Worm (Caenorhabditis elegans) whole organism, L4 larva: ENCODE data around the gene Y41D4A.1.

Source experiments
- D1046.2 ChIP-seq: fragments of 200-800 bp; sonication (Bioruptor generic); IDR thresholded peaks from 2 replicates; pipeline ENCODE4 v1.3.6; 2022; ENCODE audit warnings: missing genetic modification characterization, missing compliant biosample characterization
- F10B5.3 ChIP-seq: sonication (generic microtip); optimal IDR thresholded peaks from 2 replicates; lab custom pipeline; 2016; ENCODE audit warnings: mild to moderate bottlenecking, missing genetic modification characterization, missing compliant biosample characterization
- F37D6.2 ChIP-seq: sonication (generic microtip); optimal IDR thresholded peaks from 2 replicates; lab custom pipeline; 2016; ENCODE audit warnings: mild to moderate bottlenecking, missing genetic modification characterization, missing compliant biosample characterization
- T26A8.4 ChIP-seq: fragments of 200-800 bp; sonication (Bioruptor generic); IDR thresholded peaks from 2 replicates; pipeline ENCODE4 v1.3.6; 2022; ENCODE audit warnings: missing genetic modification characterization, missing compliant biosample characterization
- aha-1 ChIP-seq: fragments of 150-350 bp; peaks from one replicate; lab custom pipeline; 2014; ENCODE audit warnings: missing biosample characterization, missing genetic modification characterization
- ama-1 ChIP-seq: fragments of 150-350 bp; optimal IDR thresholded peaks from 2 replicates; lab custom pipeline; 2014; ENCODE audit warnings: inconsistent platforms, mixed read lengths
- attf-4 ChIP-seq: sonication (generic microtip); optimal IDR thresholded peaks from 3 replicates; lab custom pipeline; 2017; ENCODE audit warnings: missing biosample characterization, missing genetic modification characterization
- ceh-28 ChIP-seq: fragments of 150-350 bp; optimal IDR thresholded peaks from 2 replicates; lab custom pipeline; 2014; ENCODE audit warnings: missing biosample characterization, missing genetic modification reagents, missing genetic modification characterization
- ceh-44 ChIP-seq: fragments of 200-800 bp; sonication (Bioruptor generic); IDR thresholded peaks from 2 replicates; pipeline ENCODE4 v1.3.6; 2022; ENCODE audit warnings: missing genetic modification reagents, missing genetic modification characterization, missing compliant biosample characterization
- ceh-62 ChIP-seq: sonication (generic microtip); optimal IDR thresholded peaks from 2 replicates; lab custom pipeline; 2017; ENCODE audit warnings: missing biosample characterization, missing genetic modification characterization
- ces-1 ChIP-seq: fragments of 150-350 bp; sonication (generic microtip); optimal IDR thresholded peaks from 4 replicates; lab custom pipeline; 2014; ENCODE audit warnings: missing biosample characterization, missing genetic modification reagents, missing genetic modification characterization
- ctbp-1 ChIP-seq: fragments of 200-800 bp; sonication (Bioruptor generic); IDR thresholded peaks from 2 replicates; pipeline ENCODE4 v1.3.6; 2022; ENCODE audit warnings: missing genetic modification reagents, missing genetic modification characterization, missing compliant biosample characterization
- daf-12 ChIP-seq: fragments of 150-350 bp; optimal IDR thresholded peaks from 2 replicates; lab custom pipeline; 2014; ENCODE audit warnings: missing biosample characterization, missing genetic modification reagents, missing genetic modification characterization
- daf-16 ChIP-seq, 3 experiments: sonication (generic microtip); optimal IDR thresholded peaks; 2 replicates each; lab custom pipeline; 2016 to 2017; ENCODE audit warnings: missing genetic modification characterization in 3 of 3, missing genetic modification reagents in 3 of 3, mild to moderate bottlenecking in 2 of 3, missing compliant biosample characterization in 2 of 3, missing biosample characterization in 1 of 3, moderate library complexity in 1 of 3
- daf-19 ChIP-seq: fragments of 200-800 bp; sonication (Bioruptor generic); conservative IDR thresholded peaks from 2 replicates; pipeline ENCODE4 v1.3.6; 2022; ENCODE audit warnings: missing genetic modification characterization, missing compliant biosample characterization
- dmd-9 ChIP-seq: fragments of 200-800 bp; sonication (Bioruptor generic); IDR thresholded peaks from 2 replicates; pipeline ENCODE4 v1.3.6; 2022; ENCODE audit warnings: missing genetic modification reagents, missing genetic modification characterization, missing compliant biosample characterization
- dpl-1 ChIP-seq: fragments of 150-350 bp; optimal IDR thresholded peaks from 2 replicates; lab custom pipeline; 2014; ENCODE audit warnings: missing biosample characterization, missing genetic modification reagents, missing genetic modification characterization
- fos-1 ChIP-seq: fragments of 150-350 bp; optimal IDR thresholded peaks from 2 replicates; lab custom pipeline; 2014; ENCODE audit warnings: missing biosample characterization, missing genetic modification characterization
- gei-8 ChIP-seq: fragments of 200-800 bp; sonication (Bioruptor generic); optimal IDR thresholded peaks from 2 replicates; lab custom pipeline; 2018; ENCODE audit warnings: mild to moderate bottlenecking, missing genetic modification characterization, missing compliant biosample characterization
- hif-1 ChIP-seq, 2 experiments: sonication (generic microtip); optimal IDR thresholded peaks; 2 replicates each; lab custom pipeline; 2016 to 2017; ENCODE audit warnings: missing compliant biosample characterization in 2 of 2, missing genetic modification characterization in 2 of 2, missing genetic modification reagents in 2 of 2, missing genotype in 2 of 2, mild to moderate bottlenecking in 1 of 2
- hlh-30 ChIP-seq: sonication (generic microtip); optimal IDR thresholded peaks from 2 replicates; lab custom pipeline; 2017; ENCODE audit warnings: antibody characterized with exemption, mild to moderate bottlenecking, missing genetic modification characterization, missing compliant biosample characterization; ENCODE audit not compliant: insufficient read depth
- hmg-1.1 ChIP-seq: fragments of 200-800 bp; sonication (Bioruptor generic); IDR thresholded peaks from 2 replicates; pipeline ENCODE4 v1.3.6; 2022; ENCODE audit warnings: missing genetic modification reagents, missing genetic modification characterization, missing compliant biosample characterization
- jun-1 ChIP-seq: fragments of 150-350 bp; optimal IDR thresholded peaks from 2 replicates; lab custom pipeline; 2014; ENCODE audit warnings: missing biosample characterization, missing genetic modification reagents, missing genetic modification characterization
- lin-1 ChIP-seq: fragments of 200-800 bp; sonication (Bioruptor generic); IDR thresholded peaks from 2 replicates; pipeline ENCODE4 v1.3.6; 2022; ENCODE audit warnings: missing genetic modification reagents, missing genetic modification characterization, missing compliant biosample characterization
- lin-15B ChIP-seq: fragments of 150-350 bp; sonication (generic microtip); optimal IDR thresholded peaks from 3 replicates; lab custom pipeline; 2014; ENCODE audit warnings: missing biosample characterization, missing genetic modification characterization
- lin-29 ChIP-seq: fragments of 200-800 bp; sonication (Bioruptor generic); IDR thresholded peaks from 2 replicates; pipeline ENCODE4 v1.3.6; 2022; ENCODE audit warnings: missing genetic modification reagents, missing genetic modification characterization, missing compliant biosample characterization
- mdl-1 ChIP-seq, 2 experiments: fragments of 150-350 bp in 1 of 2; sonication (generic microtip) in 1 of 2; optimal IDR thresholded peaks; 2 replicates each; lab custom pipeline; 2014 to 2017; ENCODE audit warnings: missing biosample characterization in 2 of 2, missing genetic modification characterization in 2 of 2
- mep-1 ChIP-seq: fragments of 150-350 bp; sonication (generic microtip); optimal IDR thresholded peaks from 3 replicates; lab custom pipeline; 2014; ENCODE audit warnings: missing biosample characterization, missing genetic modification characterization
- mxl-2 ChIP-seq: fragments of 200-800 bp; sonication (Bioruptor generic); conservative IDR thresholded peaks from 2 replicates; pipeline ENCODE4 v1.3.6; 2022; ENCODE audit warnings: missing genetic modification reagents, missing genetic modification characterization, missing compliant biosample characterization
- nhr-10 ChIP-seq: fragments of 150-350 bp; optimal IDR thresholded peaks from 2 replicates; lab custom pipeline; 2014; ENCODE audit warnings: missing biosample characterization, missing genetic modification characterization
- nhr-102 ChIP-seq: sonication (generic microtip); optimal IDR thresholded peaks from 2 replicates; lab custom pipeline; 2016; ENCODE audit warnings: mild to moderate bottlenecking, missing genetic modification characterization, moderate library complexity, missing compliant biosample characterization
- nhr-11 ChIP-seq: fragments of 150-350 bp; optimal IDR thresholded peaks from 2 replicates; lab custom pipeline; 2014; ENCODE audit warnings: missing biosample characterization, missing genetic modification characterization
- nhr-237 ChIP-seq: sonication (generic microtip); optimal IDR thresholded peaks from 2 replicates; lab custom pipeline; 2017; ENCODE audit warnings: missing biosample characterization, missing genetic modification characterization
- nhr-25 ChIP-seq: sonication (generic microtip); optimal IDR thresholded peaks from 2 replicates; lab custom pipeline; 2017; ENCODE audit warnings: missing genetic modification characterization, mild to moderate bottlenecking, missing compliant biosample characterization, antibody characterized with exemption, moderate library complexity, borderline replicate concordance; ENCODE audit not compliant: insufficient read depth
- nhr-28 ChIP-seq: fragments of 150-350 bp; optimal IDR thresholded peaks from 2 replicates; lab custom pipeline; 2014; ENCODE audit warnings: missing biosample characterization, missing genetic modification characterization
- nhr-48 ChIP-seq: sonication (generic microtip); optimal IDR thresholded peaks from 2 replicates; lab custom pipeline; 2016; ENCODE audit warnings: mild to moderate bottlenecking, missing genetic modification characterization, missing compliant biosample characterization
- nhr-6 ChIP-seq: fragments of 150-350 bp; optimal IDR thresholded peaks from 2 replicates; lab custom pipeline; 2014; ENCODE audit warnings: missing biosample characterization, missing genetic modification characterization
- nhr-76 ChIP-seq: fragments of 150-350 bp; optimal IDR thresholded peaks from 2 replicates; lab custom pipeline; 2014; ENCODE audit warnings: missing biosample characterization, missing genetic modification characterization
- pha-4 ChIP-seq, 2 experiments: fragments of 150-350 bp in 1 of 2; fragments of 200-800 bp in 1 of 2; sonication (Bioruptor generic) in 1 of 2; IDR thresholded peaks in 1 of 2; optimal IDR thresholded peaks in 1 of 2; 2 replicates each; pipeline versions ENCODE4 v1.3.6 to Lab custom; 2014 to 2022; ENCODE audit warnings: missing genetic modification characterization in 2 of 2, missing genetic modification reagents in 2 of 2, missing biosample characterization in 1 of 2, missing compliant biosample characterization in 1 of 2
- rbr-2 ChIP-seq: sonication (generic microtip); optimal IDR thresholded peaks from 2 replicates; lab custom pipeline; 2016; ENCODE audit warnings: missing genotype, missing genetic modification characterization, missing compliant biosample characterization
- saeg-2 ChIP-seq: fragments of 200-800 bp; sonication (Bioruptor generic); IDR thresholded peaks from 2 replicates; pipeline ENCODE4 v1.3.6; 2022; ENCODE audit warnings: missing genetic modification reagents, missing genetic modification characterization, missing compliant biosample characterization
- sdz-12 ChIP-seq: fragments of 200-800 bp; sonication (Bioruptor generic); optimal IDR thresholded peaks from 2 replicates; lab custom pipeline; 2018; ENCODE audit warnings: mild to moderate bottlenecking, missing genetic modification characterization, missing compliant biosample characterization
- set-16 ChIP-seq: fragments of 200-800 bp; sonication (Bioruptor generic); IDR thresholded peaks from 2 replicates; pipeline ENCODE4 v1.3.6; 2022; ENCODE audit warnings: missing genetic modification reagents, missing genetic modification characterization, missing compliant biosample characterization
- skn-1 ChIP-seq: fragments of 150-350 bp; optimal IDR thresholded peaks from 2 replicates; lab custom pipeline; 2014; ENCODE audit warnings: missing biosample characterization, missing genetic modification characterization
- spr-3 ChIP-seq: fragments of 200-800 bp; sonication (Bioruptor generic); optimal IDR thresholded peaks from 2 replicates; lab custom pipeline; 2018; ENCODE audit warnings: mild to moderate bottlenecking, missing genetic modification characterization, missing compliant biosample characterization
- tra-1 ChIP-seq: fragments of 200-800 bp; sonication (Bioruptor generic); IDR thresholded peaks from 2 replicates; pipeline ENCODE4 v1.3.6; 2022; ENCODE audit warnings: missing genetic modification reagents, missing genetic modification characterization, missing compliant biosample characterization
- unc-130 ChIP-seq: sonication (generic microtip); optimal IDR thresholded peaks from 2 replicates; lab custom pipeline; 2016; ENCODE audit warnings: missing genetic modification reagents, missing genetic modification characterization, missing compliant biosample characterization
- unc-62 ChIP-seq, 3 experiments: fragments of 150-350 bp in 1 of 3; sonication (generic microtip); optimal IDR thresholded peaks in 2 of 3; peaks in 1 of 3; 1 replicate in 1 of 3; 2 replicates in 2 of 3; lab custom pipeline; 2014 to 2017; ENCODE audit warnings: missing biosample characterization in 3 of 3, missing genetic modification characterization in 3 of 3, missing genetic modification reagents in 3 of 3, missing genotype in 1 of 3
- vab-7 ChIP-seq: fragments of 200-800 bp; sonication (Bioruptor generic); IDR thresholded peaks from 2 replicates; pipeline ENCODE4 v1.3.6; 2022; ENCODE audit warnings: missing genetic modification reagents, missing genetic modification characterization, missing compliant biosample characterization
- zip-2 ChIP-seq: fragments of 150-350 bp; optimal IDR thresholded peaks from 2 replicates; lab custom pipeline; 2014; ENCODE audit warnings: missing biosample characterization, missing genetic modification characterization
- ztf-11 ChIP-seq: fragments of 150-350 bp; optimal IDR thresholded peaks from 2 replicates; lab custom pipeline; 2014; ENCODE audit warnings: missing biosample characterization, missing genetic modification characterization

Gene Y41D4A.1

ce11 chrIV:1824065-1824531, 52.2 kb downstream of the Y41D4A.1 start, which contains the start of gene cmk-1:
TSS of gene cmk-1 (plus strand) at chrIV:1824481.
- TF ChIP-seq aha-1 (tag; lab: Kevin White, UChicago) (peak; percentile 39), dpl-1 (GFP tag; lab: Kevin White, UChicago) (no peak), mxl-2 (GFP tag; lab: Robert Waterston, UW) (no peak), set-16 (peak; percentile 87), D1046.2 (no peak), nhr-10 (tag; lab: Kevin White, UChicago) (no peak), zip-2 (tag; lab: Kevin White, UChicago) (no peak), lin-29 (GFP tag; lab: Robert Waterston, UW) (no peak), daf-16 (GFP tag; optimal IDR thresholded peaks at IDR 0.05; lab: Kevin White, UChicago) (no peak), daf-16 (tag; optimal IDR thresholded peaks at IDR 0.05; lab: Kevin White, UChicago) (no peak), nhr-28 (no peak), nhr-102 (tag; lab: Kevin White, UChicago) (no peak), ces-1 (GFP tag; lab: Kevin White, UChicago) (peak; percentile 17), jun-1 (tag; lab: Kevin White, UChicago) (no peak), spr-3 (no peak), sdz-12 (GFP tag; lab: Kevin White, UChicago) (no peak), nhr-11 (tag; lab: Kevin White, UChicago) (peak; percentile 48), unc-130 (GFP tag; lab: Kevin White, UChicago) (no peak), lin-15B (tag; lab: Kevin White, UChicago) (no peak), pha-4 (GFP tag; IDR thresholded peaks at IDR 0.05; lab: Robert Waterston, UW) (no peak), pha-4 (tag; optimal IDR thresholded peaks at IDR 0.05; lab: Kevin White, UChicago) (no peak), attf-4 (tag; lab: Kevin White, UChicago) (no peak), nhr-48 (tag; lab: Kevin White, UChicago) (no peak), ceh-28 (tag; lab: Kevin White, UChicago) (no peak), saeg-2 (GFP tag; lab: Robert Waterston, UW) (no peak), nhr-76 (tag; lab: Kevin White, UChicago) (no peak), hlh-30 (tag; lab: Kevin White, UChicago) (peak; percentile 69), ctbp-1 (GFP tag; lab: Robert Waterston, UW) (peak; percentile 86), lin-1 (no peak), hmg-1.1 (peak; percentile 69), T26A8.4 (GFP tag; lab: Robert Waterston, UW) (no peak), nhr-25 (tag; lab: Kevin White, UChicago) (no peak), skn-1 (no peak), ceh-44 (GFP tag; lab: Robert Waterston, UW) (no peak), fos-1 (tag; lab: Kevin White, UChicago) (no peak), daf-12 (tag; lab: Kevin White, UChicago) (no peak), nhr-237 (no peak), ztf-11 (tag; lab: Kevin White, UChicago) (no peak), F10B5.3 (tag; lab: Kevin White, UChicago) (no peak), nhr-6 (tag; lab: Kevin White, UChicago) (no peak), tra-1 (no peak), mep-1 (tag; lab: Kevin White, UChicago) (peak; percentile 74), ama-1 (lab: Kevin White, UChicago) (no peak), F37D6.2 (tag; lab: Kevin White, UChicago) (peak; percentile 52), vab-7 (GFP tag; lab: Robert Waterston, UW) (no peak), ceh-62 (tag; lab: Kevin White, UChicago) (no peak), hif-1 (tag; optimal IDR thresholded peaks at IDR 0.05; lab: Kevin White, UChicago) (peak in 1 of 2 experiments; percentile 45), gei-8 (GFP tag; lab: Kevin White, UChicago) (no peak), rbr-2 (peak; percentile 70), mdl-1 (tag; optimal IDR thresholded peaks at IDR 0.05; lab: Kevin White, UChicago) (peak in 1 of 2 experiments; percentile 53), dmd-9 (GFP tag; lab: Robert Waterston, UW) (no peak), unc-62 (GFP tag; optimal IDR thresholded peaks at IDR 0.05 in 1 of 2; lab: Kevin White, UChicago) (no peak), unc-62 (tag; optimal IDR thresholded peaks at IDR 0.05; lab: Kevin White, UChicago) (no peak), daf-19 (GFP tag; lab: Robert Waterston, UW) (no peak)
